Fruit fly (Drosophila melanogaster): ENCODE results near the gene UbcE2H.

DNA sequence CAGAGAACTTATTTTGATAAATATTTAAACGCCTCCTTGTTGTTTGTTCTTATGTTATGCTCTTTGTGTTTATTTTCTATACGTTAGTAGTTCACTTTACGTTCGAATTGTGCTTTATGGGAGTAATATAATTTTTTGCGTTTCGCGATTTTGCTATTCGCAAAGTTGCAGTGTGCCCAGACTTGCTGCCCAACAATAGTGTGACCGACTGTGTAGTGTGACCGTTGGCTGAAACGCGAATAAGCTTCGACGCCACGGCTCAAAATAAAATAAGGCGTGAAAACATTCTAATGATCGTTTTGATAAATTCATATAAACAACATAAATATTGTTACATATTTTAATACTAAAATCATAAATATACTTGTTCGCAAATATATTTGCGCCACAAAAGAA lies 48.2 kb upstream of the UbcE2H start, which contains the start of gene Smox:
- TF ChIP-seq CG8478 (optimal IDR thresholded peaks at IDR 0.05): no peak
- peak in 1 of 2 experiments; percentile 10 for TF ChIP-seq CTCF (optimal IDR thresholded peaks at IDR 0.05)

All from S2 (cell line).